Fruit fly (Drosophila melanogaster): ENCODE results near the gene Obp22a.
A peak's percentile ranks its signal among the peaks of the same experiment; 100 is the strongest.

The Obp22a gene

DNA sequence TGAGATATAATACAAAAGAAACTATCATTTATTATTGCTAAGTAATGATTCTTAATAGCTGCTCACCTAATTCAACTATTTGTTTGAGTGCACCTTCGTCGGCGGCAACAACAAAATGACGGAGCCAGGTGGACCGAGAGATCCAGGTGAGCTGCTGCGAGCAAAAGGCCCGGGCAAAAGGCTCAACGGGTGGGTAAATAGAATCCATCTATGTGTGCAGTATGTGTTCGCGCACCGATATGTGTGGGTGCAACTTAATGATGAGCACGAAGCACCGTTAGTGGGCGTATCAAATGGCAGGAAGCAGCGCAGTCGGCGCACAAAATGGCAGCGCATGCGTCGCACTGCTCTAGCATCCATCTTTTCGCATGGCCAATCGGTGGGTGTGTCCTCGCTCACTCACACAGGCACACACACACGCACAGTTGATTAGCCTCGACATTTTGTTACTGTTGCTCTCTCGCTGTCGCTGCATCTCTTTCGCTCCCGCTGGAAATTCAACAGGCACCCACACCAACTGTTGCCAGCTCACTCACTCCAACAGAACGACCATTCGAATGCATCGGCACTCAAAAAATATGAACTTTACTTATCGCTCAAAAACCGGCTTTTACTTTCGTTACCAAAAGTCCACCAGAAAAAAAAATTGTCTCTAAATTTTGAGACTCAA, 19.4 kb downstream of the Obp22a start (continued):
- TF ChIP-seq abd-A (tag; optimal IDR thresholded peaks at IDR 0.05) = peak; percentile 75
- TF ChIP-seq CG42726 (GFP tag; IDR thresholded peaks at IDR 0.05; ENCODE audit: partially characterized antibody) = 0 out of 2 replicates have a peak, but pooled peaks have one; percentile 25
- peak; percentile 38; the same call in 1 of the 2 replicates for TF ChIP-seq CG13287 (GFP tag; IDR thresholded peaks at IDR 0.05; ENCODE audit: partially characterized antibody)
- peak; percentile 35 for TF ChIP-seq nmo (GFP tag; optimal IDR thresholded peaks at IDR 0.05)
- peak; percentile 31; the same call in 1 of the 2 replicates for TF ChIP-seq vvl (GFP tag; IDR thresholded peaks at IDR 0.05)
- peak; percentile 32; the same call in 1 of the 2 replicates for TF ChIP-seq amos (GFP tag; IDR thresholded peaks at IDR 0.05; ENCODE audit: partially characterized antibody)
- no peak for TF ChIP-seq gem (tag; optimal IDR thresholded peaks at IDR 0.05)
- peak; percentile 59 for TF ChIP-seq Deaf1 (tag; optimal IDR thresholded peaks at IDR 0.05)
- peak; percentile 85 for TF ChIP-seq oc (tag; optimal IDR thresholded peaks at IDR 0.05)
- peak; percentile 55 for TF ChIP-seq CoRest (tag; optimal IDR thresholded peaks at IDR 0.05)
- TF ChIP-seq ewg (GFP tag; optimal IDR thresholded peaks at IDR 0.05) = peak; percentile 93
- TF ChIP-seq CG7271 (tag; optimal IDR thresholded peaks at IDR 0.05) = no peak
- no peak for TF ChIP-seq Max (GFP tag; optimal IDR thresholded peaks at IDR 0.05)
- no peak for TF ChIP-seq Poxn (GFP tag; IDR thresholded peaks at IDR 0.05)
- no peak for TF ChIP-seq mam (GFP tag; optimal IDR thresholded peaks at IDR 0.05)
- no peak for TF ChIP-seq bbx (GFP tag; IDR thresholded peaks at IDR 0.05; ENCODE audit: partially characterized antibody)
- TF ChIP-seq Nf-YC (tag; optimal IDR thresholded peaks at IDR 0.05) = peak; percentile 99
- TF ChIP-seq nerfin-2 (GFP tag; IDR thresholded peaks at IDR 0.05; ENCODE audit: partially characterized antibody) = 0 out of 2 replicates have a peak, but pooled peaks have one; percentile 9
- no peak for TF ChIP-seq CG7372 (GFP tag; IDR thresholded peaks at IDR 0.05)
- 0 out of 3 replicates have a peak, but pooled peaks have one; percentile 18 for TF ChIP-seq zfh1 (GFP tag; IDR thresholded peaks at IDR 0.05)
- TF ChIP-seq Blimp-1 (GFP tag; optimal IDR thresholded peaks at IDR 0.05) = peak; percentile 60
- TF ChIP-seq CG3847 (GFP tag; IDR thresholded peaks at IDR 0.05) = no peak
- peak; percentile 69 for TF ChIP-seq crol (GFP tag; IDR thresholded peaks at IDR 0.05)
- peak in 1 of 2 experiments; percentile 15 for TF ChIP-seq Hr78 (GFP tag; optimal IDR thresholded peaks at IDR 0.05)
- TF ChIP-seq CG6791 (GFP tag; IDR thresholded peaks at IDR 0.05; ENCODE audit: partially characterized antibody) = peak; percentile 64; the same call in 2 of the 3 replicates
- TF ChIP-seq Med (GFP tag) = peak; percentile 67
- no peak for TF ChIP-seq CG9932 (GFP tag; IDR thresholded peaks at IDR 0.05)
- peak; percentile 73 for TF ChIP-seq gsb-n (tag; optimal IDR thresholded peaks at IDR 0.05)
- peak; percentile 97 for TF ChIP-seq CG8478 (optimal IDR thresholded peaks at IDR 0.05)
- peak; percentile 35; the same call in 1 of the 2 replicates for TF ChIP-seq sna (GFP tag; IDR thresholded peaks at IDR 0.05; ENCODE audit: partially characterized antibody)
- TF ChIP-seq so (GFP tag; IDR thresholded peaks at IDR 0.05) = no peak
- peak; percentile 17 for TF ChIP-seq twi (tag; optimal IDR thresholded peaks at IDR 0.05)
- peak; percentile 80 for TF ChIP-seq sr (GFP tag; IDR thresholded peaks at IDR 0.05)

DNA sequence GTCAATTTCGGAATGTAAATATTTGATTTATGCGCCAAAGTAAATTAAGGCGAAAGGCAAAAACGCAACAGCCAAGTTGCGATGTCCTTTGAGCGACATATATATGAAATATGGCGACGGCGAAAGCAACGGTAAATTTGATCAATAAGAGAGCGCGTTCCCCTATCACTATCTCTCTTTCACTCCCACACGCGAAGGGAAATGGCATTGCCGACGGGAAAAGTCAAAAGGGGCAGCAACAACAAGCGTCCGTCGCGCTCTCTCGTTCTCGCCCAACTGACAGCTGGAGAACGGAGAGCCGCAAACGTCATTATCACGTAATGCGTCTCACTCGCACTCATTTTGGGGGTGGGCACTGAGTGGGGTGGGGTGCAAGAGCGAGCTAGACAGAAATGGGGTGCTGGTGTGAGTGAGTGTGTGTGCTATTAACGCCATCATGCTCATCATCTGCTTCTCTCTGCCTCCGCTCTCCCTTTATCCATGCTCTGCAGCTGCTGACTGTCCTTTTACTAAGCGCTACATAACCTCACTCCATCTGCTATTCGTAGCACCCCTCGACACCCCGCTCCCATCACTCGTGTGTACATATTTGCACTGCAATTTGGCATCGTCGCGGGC, 21.5 kb downstream of the Obp22a start, which contains the start of gene erm:
Gene erm (minus strand): TSS at position 51 of the 618 bp plus-strand sequence.
- TF ChIP-seq CG1832 (GFP tag; optimal IDR thresholded peaks at IDR 0.05) (peak; percentile 98), CG3847 (GFP tag; IDR thresholded peaks at IDR 0.05) (0 out of 2 replicates have a peak, but pooled peaks have one; percentile 14), Hr3 (GFP tag; optimal IDR thresholded peaks at IDR 0.05) (no peak), CG18476 (GFP tag; optimal IDR thresholded peaks at IDR 0.05) (no peak), CG34422 (GFP tag; IDR thresholded peaks at IDR 0.05) (0 out of 3 replicates have a peak, but pooled peaks have one; percentile 17), ttk (GFP tag; IDR thresholded peaks at IDR 0.05) (peak; percentile 42; the same call in 1 of the 2 replicates), chinmo (GFP tag; IDR thresholded peaks at IDR 0.05; ENCODE audit: partially characterized antibody) (0 out of 4 replicates have a peak, but pooled peaks have one; percentile 59), CG6791 (GFP tag; IDR thresholded peaks at IDR 0.05; ENCODE audit: partially characterized antibody) (0 out of 3 replicates have a peak, but pooled peaks have one; percentile 5), Nf-YC (tag; optimal IDR thresholded peaks at IDR 0.05) (peak; percentile 97), kah (GFP tag; optimal IDR thresholded peaks at IDR 0.05) (no peak), gcm (GFP tag; optimal IDR thresholded peaks at IDR 0.05) (peak; percentile 43), Ets65A (GFP tag) (peak; percentile 9), CG15514 (GFP tag; optimal IDR thresholded peaks at IDR 0.05) (no peak), lola (GFP tag; optimal IDR thresholded peaks at IDR 0.05) (no peak), Adf1 (GFP tag; IDR thresholded peaks at IDR 0.05) (peak; percentile 91), cg (GFP tag; optimal IDR thresholded peaks at IDR 0.05) (peak; percentile 92), sens (GFP tag) (peak; percentile 76)

Data from whole organism, embryonic.